Fruit fly (Drosophila melanogaster): ENCODE data around the gene Ag5r2.

Ag5r2 gene

DNA sequence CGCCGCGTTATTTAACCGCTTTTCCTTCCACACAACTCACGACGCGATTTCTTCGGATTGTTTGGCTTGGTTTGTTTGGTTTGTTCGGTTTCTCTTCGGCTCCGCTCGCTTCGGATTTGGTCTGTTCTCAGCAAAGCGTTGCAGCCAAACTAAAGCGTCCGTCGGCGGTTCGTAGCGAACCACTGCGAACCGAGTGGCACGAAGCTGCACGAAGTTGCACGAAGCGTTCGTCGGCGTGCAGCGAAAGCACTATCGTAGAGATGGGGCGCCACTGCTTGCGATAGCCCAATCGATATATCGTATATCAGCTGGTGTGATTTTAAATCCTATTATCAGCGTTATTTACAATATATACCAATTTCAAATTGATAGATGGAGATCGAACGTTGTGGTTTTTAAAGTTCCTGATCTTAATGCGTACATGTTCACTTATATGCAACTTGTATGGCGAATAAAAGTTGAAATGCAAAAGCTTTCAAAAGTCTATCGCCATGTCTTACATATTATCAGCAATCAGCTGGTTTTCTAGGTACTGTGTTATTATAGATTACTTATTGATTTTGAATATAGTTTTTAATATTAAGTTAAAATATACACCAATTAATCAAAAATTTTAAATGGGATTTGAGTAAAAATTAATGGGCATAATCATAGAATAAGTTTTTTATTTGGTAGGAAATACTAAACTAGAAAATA lies 42.2 kb upstream of the Ag5r2 start, which contains the start of gene rut (continued):
- TF ChIP-seq da (GFP tag; optimal IDR thresholded peaks at IDR 0.05) = no peak
- TF ChIP-seq CG7839 (tag; optimal IDR thresholded peaks at IDR 0.05) = no peak
- no peak for TF ChIP-seq zf30C (GFP tag; optimal IDR thresholded peaks at IDR 0.05)
- TF ChIP-seq CG34224 (GFP tag; IDR thresholded peaks at IDR 0.05; ENCODE audit: partially characterized antibody) = peak; percentile 89
- TF ChIP-seq HLH4C (GFP tag; IDR thresholded peaks at IDR 0.05; ENCODE audit: partially characterized antibody) = peak; percentile 93
- no peak for TF ChIP-seq ewg (GFP tag; optimal IDR thresholded peaks at IDR 0.05)
- TF ChIP-seq Myb (GFP tag; optimal IDR thresholded peaks at IDR 0.05) = peak; percentile 67
- TF ChIP-seq Aef1 (GFP tag; IDR thresholded peaks at IDR 0.05) = no peak
- TF ChIP-seq Ets97D (GFP tag; optimal IDR thresholded peaks at IDR 0.05) = peak; percentile 35
- no peak for TF ChIP-seq h (optimal IDR thresholded peaks at IDR 0.05)
- peak; percentile 22; the same call in 1 of the 2 replicates for TF ChIP-seq CG10366 (GFP tag; IDR thresholded peaks at IDR 0.05)
- TF ChIP-seq Med (GFP tag) = peak; percentile 89
- TF ChIP-seq gfzf (GFP tag; optimal IDR thresholded peaks at IDR 0.05) = peak; percentile 45
- no peak for TF ChIP-seq hkb (optimal IDR thresholded peaks at IDR 0.05)
- TF ChIP-seq hkb (GFP tag; IDR thresholded peaks at IDR 0.05) = peak; percentile 22; the same call in 1 of the 2 replicates
- TF ChIP-seq CG18011 (GFP tag; optimal IDR thresholded peaks at IDR 0.05) = no peak
- TF ChIP-seq tup (GFP tag; optimal IDR thresholded peaks at IDR 0.05) = no peak
- TF ChIP-seq sima (GFP tag; optimal IDR thresholded peaks at IDR 0.05) = no peak
- TF ChIP-seq chinmo (GFP tag; IDR thresholded peaks at IDR 0.05; ENCODE audit: partially characterized antibody) = peak; percentile 97
- TF ChIP-seq jing (GFP tag; optimal IDR thresholded peaks at IDR 0.05) = peak; percentile 24
- peak; percentile 3 for TF ChIP-seq CG17829 (tag; optimal IDR thresholded peaks at IDR 0.05)
- TF ChIP-seq Oaz (GFP tag; IDR thresholded peaks at IDR 0.05) = no peak
- TF ChIP-seq Pdp1 (GFP tag; optimal IDR thresholded peaks at IDR 0.05) = peak in 1 of 2 experiments; percentile 25
- TF ChIP-seq dan (GFP tag; IDR thresholded peaks at IDR 0.05) = no peak
- no peak for TF ChIP-seq otp (GFP tag; IDR thresholded peaks at IDR 0.05)
- peak; percentile 94 for TF ChIP-seq CG14860 (GFP tag; IDR thresholded peaks at IDR 0.05; ENCODE audit: partially characterized antibody)
- TF ChIP-seq BEAF-32 (GFP tag; optimal IDR thresholded peaks at IDR 0.05) = peak; percentile 88
- TF ChIP-seq CG13894 (tag; optimal IDR thresholded peaks at IDR 0.05) = peak; percentile 20
- TF ChIP-seq crp (GFP tag; optimal IDR thresholded peaks at IDR 0.05) = peak in 1 of 2 experiments; percentile 87
- TF ChIP-seq usp (GFP tag; optimal IDR thresholded peaks at IDR 0.05) = no peak
- TF ChIP-seq Xbp1 (GFP tag; optimal IDR thresholded peaks at IDR 0.05) = no peak
- no peak for TF ChIP-seq dm (GFP tag; optimal IDR thresholded peaks at IDR 0.05)
- TF ChIP-seq tx (GFP tag; optimal IDR thresholded peaks at IDR 0.05) = no peak
- TF ChIP-seq Dp (GFP tag; optimal IDR thresholded peaks at IDR 0.05) = peak; percentile 20
- TF ChIP-seq CG2116 (GFP tag; optimal IDR thresholded peaks at IDR 0.05) = peak; percentile 17
- peak; percentile 13 for TF ChIP-seq sug (tag; optimal IDR thresholded peaks at IDR 0.05)
- peak; percentile 92; the same call in 1 of the 2 replicates for TF ChIP-seq ato (GFP tag; IDR thresholded peaks at IDR 0.05; ENCODE audit: partially characterized antibody)
- peak; percentile 3 for TF ChIP-seq HmgD (GFP tag; optimal IDR thresholded peaks at IDR 0.05)
- no peak for TF ChIP-seq CG4617 (GFP tag; optimal IDR thresholded peaks at IDR 0.05; ENCODE audit: borderline replicate concordance)
- TF ChIP-seq CG3995 (GFP tag; optimal IDR thresholded peaks at IDR 0.05) = peak; percentile 84
- TF ChIP-seq Optix (GFP tag; IDR thresholded peaks at IDR 0.05) = 0 out of 3 replicates have a peak, but pooled peaks have one; percentile 10
- TF ChIP-seq sd (tag; optimal IDR thresholded peaks at IDR 0.05) = no peak
- no peak for TF ChIP-seq CG12942 (GFP tag; optimal IDR thresholded peaks at IDR 0.05)
- TF ChIP-seq Doc3 (GFP tag; IDR thresholded peaks at IDR 0.05; ENCODE audit: partially characterized antibody) = peak; percentile 90
- TF ChIP-seq CG13775 (GFP tag; optimal IDR thresholded peaks at IDR 0.05) = no peak
- TF ChIP-seq jumu (GFP tag; optimal IDR thresholded peaks at IDR 0.05) = peak; percentile 18
- TF ChIP-seq hbn (GFP tag; IDR thresholded peaks at IDR 0.05; ENCODE audit: partially characterized antibody) = peak; percentile 92
- peak; percentile 51 for TF ChIP-seq HLHmδ (GFP tag; optimal IDR thresholded peaks at IDR 0.05)
- TF ChIP-seq MBD-R2 (GFP tag; IDR thresholded peaks at IDR 0.05) = peak; percentile 43; the same call in 1 of the 2 replicates
